Worm (Caenorhabditis elegans) whole organism, mixed stage, embryonic: Measurements from ENCODE around the gene T04A6.1.

Experiments used
- ceh-83 ChIP-seq: fragments of 200-800 bp; sonication (Bioruptor generic); optimal IDR thresholded peaks from 2 replicates; lab custom pipeline; 2018; ENCODE audit warnings: mild to moderate bottlenecking, missing genetic modification characterization, missing compliant biosample characterization
- ces-1 ChIP-seq: fragments of 150-350 bp; optimal IDR thresholded peaks from 2 replicates; lab custom pipeline; 2014; ENCODE audit warnings: missing biosample characterization, missing genetic modification reagents, missing genetic modification characterization
- lin-13 ChIP-seq: fragments of 150-350 bp; optimal IDR thresholded peaks from 2 replicates; lab custom pipeline; 2014; ENCODE audit warnings: missing biosample characterization, missing genetic modification characterization
- mab-5 ChIP-seq: fragments of 150-350 bp; optimal IDR thresholded peaks from 2 replicates; lab custom pipeline; 2014; ENCODE audit warnings: missing biosample characterization, missing genetic modification characterization
- mls-2 ChIP-seq: sonication (generic microtip); optimal IDR thresholded peaks from 2 replicates; lab custom pipeline; 2016; ENCODE audit warnings: mild to moderate bottlenecking, missing genetic modification characterization, moderate library complexity, missing compliant biosample characterization
- nhr-2 ChIP-seq: fragments of 150-350 bp; optimal IDR thresholded peaks from 2 replicates; lab custom pipeline; 2014; ENCODE audit warnings: missing biosample characterization, missing genetic modification characterization
- nhr-237 ChIP-seq: fragments of 150-350 bp; optimal IDR thresholded peaks from 2 replicates; lab custom pipeline; 2014; ENCODE audit warnings: missing biosample characterization, missing genetic modification characterization
- nhr-76 ChIP-seq: sonication (generic microtip); optimal IDR thresholded peaks from 2 replicates; lab custom pipeline; 2017; ENCODE audit warnings: missing biosample characterization, missing genetic modification characterization
- pha-4 ChIP-seq: fragments of 150-350 bp; optimal IDR thresholded peaks from 2 replicates; lab custom pipeline; 2018; ENCODE audit warnings: missing biosample characterization, missing genetic modification reagents, missing genetic modification characterization
- sptf-1 ChIP-seq: sonication (generic microtip); optimal IDR thresholded peaks from 2 replicates; lab custom pipeline; 2017; ENCODE audit warnings: mild to moderate bottlenecking, missing genetic modification characterization, moderate library complexity, missing compliant biosample characterization
- unc-62 ChIP-seq: fragments of 150-350 bp; optimal IDR thresholded peaks from 2 replicates; lab custom pipeline; 2014; ENCODE audit warnings: missing biosample characterization, missing genetic modification reagents, missing genetic modification characterization
- zip-8 ChIP-seq: fragments of 150-350 bp; optimal IDR thresholded peaks from 2 replicates; lab custom pipeline; 2014; ENCODE audit warnings: missing biosample characterization, missing genetic modification characterization
- ztf-11 ChIP-seq: fragments of 150-350 bp; optimal IDR thresholded peaks from 2 replicates; lab custom pipeline; 2014; ENCODE audit warnings: missing biosample characterization, missing genetic modification characterization

ce11 chrIII:7616228-7616627 is at the start of gene T04A6.1:
- no peak for TF ChIP-seq ztf-11 (tag; lab: Kevin White, UChicago)
- TF ChIP-seq ces-1 (GFP tag; lab: Kevin White, UChicago): no peak
- no peak for TF ChIP-seq mls-2 (tag; lab: Kevin White, UChicago)
- no peak for TF ChIP-seq pha-4 (tag; lab: Kevin White, UChicago)
- no peak for TF ChIP-seq nhr-237
- TF ChIP-seq ceh-83: no peak
- no peak for TF ChIP-seq nhr-76 (tag; lab: Kevin White, UChicago)
- TF ChIP-seq unc-62: no peak
- no peak for TF ChIP-seq lin-13 (tag; lab: Kevin White, UChicago)
- TF ChIP-seq zip-8 (tag; lab: Kevin White, UChicago): no peak
- no peak for TF ChIP-seq mab-5 (tag; lab: Kevin White, UChicago)
- TF ChIP-seq sptf-1 (tag; lab: Kevin White, UChicago): no peak
- TF ChIP-seq nhr-2 (tag; lab: Kevin White, UChicago): no peak
